Worm (Caenorhabditis elegans): Measurements from ENCODE around the gene ser-2.

DNA sequence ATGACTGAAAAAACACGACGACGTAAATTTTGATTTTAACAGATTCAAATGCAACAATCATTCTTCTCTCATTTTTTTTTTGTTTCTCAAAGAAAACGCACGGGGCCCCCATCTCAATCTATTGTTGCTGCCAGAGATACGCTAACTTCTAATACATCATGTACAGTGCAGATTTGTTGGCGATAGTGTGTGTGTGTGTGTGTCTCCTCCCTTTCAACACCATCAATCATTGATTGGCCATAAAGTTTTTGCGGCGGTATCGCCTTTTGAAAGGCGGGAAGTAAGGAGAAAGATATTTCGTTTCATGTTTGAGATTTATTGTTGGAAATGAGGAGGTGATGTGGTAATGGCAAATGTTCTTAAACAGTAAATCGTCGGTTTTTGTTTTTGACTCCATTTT, 24.5 kb upstream of the ser-2 start:
- TF ChIP-seq ceh-82 (tag; optimal IDR thresholded peaks at IDR 0.05) (no peak), Y116A8C.19 (tag; optimal IDR thresholded peaks at IDR 0.05; ENCODE audit: borderline replicate concordance) (no peak)

Measured in whole organism, L1 larva.